Worm (Caenorhabditis elegans): ENCODE results near the gene R07G3.7.

- no peak for TF ChIP-seq unc-55 (GFP tag; optimal IDR thresholded peaks at IDR 0.05)
- no peak for TF ChIP-seq ceh-48 (tag; optimal IDR thresholded peaks at IDR 0.05)
- no peak for TF ChIP-seq dve-1 (tag; optimal IDR thresholded peaks at IDR 0.05)
- no peak for TF ChIP-seq hlh-6 (tag; optimal IDR thresholded peaks at IDR 0.05)
- TF ChIP-seq nfya-1 (tag; optimal IDR thresholded peaks at IDR 0.05): no peak
- TF ChIP-seq pax-1 (tag; optimal IDR thresholded peaks at IDR 0.05): no peak
- no peak for TF ChIP-seq ceh-18 (tag; optimal IDR thresholded peaks at IDR 0.05)
- no peak for TF ChIP-seq ama-1 (optimal IDR thresholded peaks at IDR 0.05)
Measured at ce11 chrII:7599357-7599756, 14.2 kb downstream of the R07G3.7 start, which contains the start of gene npp-21.
